Fruit fly (Drosophila melanogaster): Measurements from ENCODE around the gene TSG101.

TSG101 gene

DNA sequence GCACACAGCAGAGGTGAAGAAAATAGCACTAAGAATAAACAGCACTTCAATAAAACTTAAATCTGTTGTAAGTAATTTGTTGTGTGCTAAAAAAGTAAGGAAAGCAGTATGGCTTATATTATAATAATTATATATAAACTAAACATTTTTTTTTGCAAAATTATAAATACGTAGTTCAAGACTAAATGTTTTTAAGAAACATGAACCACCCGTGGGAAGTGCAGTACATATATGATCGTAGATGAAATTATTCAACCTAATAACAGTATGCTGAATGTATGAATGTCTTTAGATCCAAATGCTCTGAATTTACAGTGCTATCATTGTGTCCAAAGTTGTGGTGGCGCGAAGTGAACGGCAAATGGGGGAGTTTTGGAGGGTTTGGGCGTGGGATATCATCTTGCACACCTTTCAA is 28.6 kb downstream of the TSG101 start (continued):
- no peak for TF ChIP-seq Ets97D (GFP tag; optimal IDR thresholded peaks at IDR 0.05)
- no peak for TF ChIP-seq tup (GFP tag; optimal IDR thresholded peaks at IDR 0.05)
- TF ChIP-seq NFAT (GFP tag; IDR thresholded peaks at IDR 0.05) = no peak
- peak; percentile 31 for TF ChIP-seq BtbVII (GFP tag; optimal IDR thresholded peaks at IDR 0.05)
- no peak for TF ChIP-seq fd3F (GFP tag; optimal IDR thresholded peaks at IDR 0.05)
- no peak for TF ChIP-seq lmd (GFP tag; IDR thresholded peaks at IDR 0.05)
- no peak for TF ChIP-seq CG2129 (GFP tag; IDR thresholded peaks at IDR 0.05; ENCODE audit: partially characterized antibody)
- no peak for TF ChIP-seq cas (GFP tag; IDR thresholded peaks at IDR 0.05)
- TF ChIP-seq CG31388 (GFP tag; optimal IDR thresholded peaks at IDR 0.05) = no peak
- TF ChIP-seq CG7271 (tag; optimal IDR thresholded peaks at IDR 0.05) = no peak
- no peak for TF ChIP-seq CkIIα-i1 (GFP tag; IDR thresholded peaks at IDR 0.05)
- TF ChIP-seq CG14710 (tag; optimal IDR thresholded peaks at IDR 0.05) = peak; percentile 16
- peak in 1 of 3 experiments; percentile 11 for TF ChIP-seq lola (GFP tag; optimal IDR thresholded peaks at IDR 0.05)
- peak; percentile 20 for TF ChIP-seq CrebB (tag; optimal IDR thresholded peaks at IDR 0.05)
- TF ChIP-seq Xrp1 (GFP tag; IDR thresholded peaks at IDR 0.05) = no peak
- peak in 1 of 2 experiments; percentile 54 for TF ChIP-seq Hr51 (GFP tag; optimal IDR thresholded peaks at IDR 0.05)
- TF ChIP-seq CTCF (GFP tag; optimal IDR thresholded peaks at IDR 0.05) = peak; percentile 14
- no peak for TF ChIP-seq emc (GFP tag; optimal IDR thresholded peaks at IDR 0.05)
- peak; percentile 18 for TF ChIP-seq cwo (GFP tag; optimal IDR thresholded peaks at IDR 0.05)
- TF ChIP-seq Rfx (GFP tag; IDR thresholded peaks at IDR 0.05) = 0 out of 2 replicates have a peak, but pooled peaks have one; percentile 8
- TF ChIP-seq Hsf (GFP tag; optimal IDR thresholded peaks at IDR 0.05) = no peak
- no peak for TF ChIP-seq CG17385 (GFP tag; optimal IDR thresholded peaks at IDR 0.05)
- no peak for TF ChIP-seq CG4854 (GFP tag; optimal IDR thresholded peaks at IDR 0.05)
- TF ChIP-seq Optix (GFP tag; IDR thresholded peaks at IDR 0.05) = no peak
- no peak for TF ChIP-seq HLH54F (GFP tag; optimal IDR thresholded peaks at IDR 0.05)
- TF ChIP-seq CG12744 (GFP tag; optimal IDR thresholded peaks at IDR 0.05) = no peak
- peak; percentile 17 for TF ChIP-seq Hmr (GFP tag; optimal IDR thresholded peaks at IDR 0.05)
- TF ChIP-seq gt (GFP tag; IDR thresholded peaks at IDR 0.05) = no peak
- no peak for TF ChIP-seq gcm2 (GFP tag; optimal IDR thresholded peaks at IDR 0.05)
- peak; percentile 11 for TF ChIP-seq CG6683 (GFP tag; optimal IDR thresholded peaks at IDR 0.05)
- TF ChIP-seq C15 (GFP tag; IDR thresholded peaks at IDR 0.05) = no peak
- TF ChIP-seq Poxn (GFP tag; IDR thresholded peaks at IDR 0.05) = no peak
- TF ChIP-seq CG8089 (GFP tag; optimal IDR thresholded peaks at IDR 0.05) = no peak
- TF ChIP-seq CG10274 (GFP tag; optimal IDR thresholded peaks at IDR 0.05) = peak; percentile 7
- no peak for TF ChIP-seq bsh (GFP tag; optimal IDR thresholded peaks at IDR 0.05)
- TF ChIP-seq CG9437 (GFP tag; optimal IDR thresholded peaks at IDR 0.05) = no peak
- TF ChIP-seq CG10543 (GFP tag; optimal IDR thresholded peaks at IDR 0.05) = no peak
- no peak for TF ChIP-seq ken (GFP tag; IDR thresholded peaks at IDR 0.05)
- no peak for TF ChIP-seq wdn (GFP tag; IDR thresholded peaks at IDR 0.05)
- no peak for TF ChIP-seq ems (GFP tag; optimal IDR thresholded peaks at IDR 0.05)
- TF ChIP-seq bab2 (GFP tag; optimal IDR thresholded peaks at IDR 0.05) = no peak
- no peak for TF ChIP-seq CG2116 (GFP tag; optimal IDR thresholded peaks at IDR 0.05)
- TF ChIP-seq btn (GFP tag; optimal IDR thresholded peaks at IDR 0.05) = no peak
- peak; percentile 12 for TF ChIP-seq ind (GFP tag; optimal IDR thresholded peaks at IDR 0.05)
- TF ChIP-seq lab (GFP tag; optimal IDR thresholded peaks at IDR 0.05) = peak; percentile 50
- no peak for TF ChIP-seq pita (GFP tag; optimal IDR thresholded peaks at IDR 0.05)
- peak; percentile 5 for TF ChIP-seq tap (tag; optimal IDR thresholded peaks at IDR 0.05)
- TF ChIP-seq Sox102F (GFP tag; optimal IDR thresholded peaks at IDR 0.05) = peak; percentile 49
- no peak for TF ChIP-seq pum (GFP tag; optimal IDR thresholded peaks at IDR 0.05)
- TF ChIP-seq CG6175 (GFP tag; IDR thresholded peaks at IDR 0.05) = no peak
- no peak for TF ChIP-seq Aef1 (GFP tag; IDR thresholded peaks at IDR 0.05)
- TF ChIP-seq CG32767 (GFP tag; IDR thresholded peaks at IDR 0.05) = no peak
